Fruit fly (Drosophila melanogaster) whole organism, embryonic: ENCODE measurements around the gene Epp.

Source experiments
- Atf-2 ChIP-seq: fragments of 200-800 bp; sonication (Bioruptor generic); optimal IDR thresholded peaks from 2 replicates; lab custom pipeline; 2016; ENCODE audit warnings: missing biosample characterization, missing genetic modification characterization
- B-H2 ChIP-seq: fragments of 200-800 bp; sonication (Bioruptor generic); optimal IDR thresholded peaks from 2 replicates; lab custom pipeline; 2018; ENCODE audit warnings: missing biosample characterization, mild to moderate bottlenecking, missing genetic modification characterization
- Bgb ChIP-seq: fragments of 200-800 bp; sonication (Bioruptor generic); IDR thresholded peaks from 2 replicates; pipeline ENCODE4 v1.3.6; 2022; ENCODE audit warnings: missing biosample characterization, missing genetic modification characterization; ENCODE audit not compliant: partially characterized antibody
- CG10267 ChIP-seq: fragments of 200-800 bp; sonication (Bioruptor generic); optimal IDR thresholded peaks from 2 replicates; lab custom pipeline; 2018; ENCODE audit warnings: missing biosample characterization, mild to moderate bottlenecking, missing genetic modification characterization, moderate library complexity
- CG10321 ChIP-seq: fragments of 200-800 bp; sonication (Bioruptor generic); IDR thresholded peaks from 2 replicates; pipeline ENCODE4 v1.3.6; 2022; ENCODE audit warnings: missing biosample characterization, missing genetic modification characterization
- CG11093 ChIP-seq: fragments of 200-800 bp; sonication (Bioruptor generic); IDR thresholded peaks from 3 replicates; pipeline ENCODE4 v1.3.6; 2022; ENCODE audit warnings: missing biosample characterization, missing genetic modification characterization
- CG12299 ChIP-seq: fragments of 200-800 bp; sonication (Bioruptor generic); optimal IDR thresholded peaks from 2 replicates; lab custom pipeline; 2018; ENCODE audit warnings: missing biosample characterization, mild to moderate bottlenecking, missing genetic modification characterization
- CG12744 ChIP-seq: fragments of 200-800 bp; sonication (Bioruptor generic); optimal IDR thresholded peaks from 2 replicates; lab custom pipeline; 2016; ENCODE audit warnings: missing biosample characterization, missing genetic modification characterization
- CG13424 ChIP-seq: fragments of 200-800 bp; sonication (Bioruptor generic); optimal IDR thresholded peaks from 2 replicates; lab custom pipeline; 2019; ENCODE audit warnings: missing biosample characterization, mild to moderate bottlenecking, missing genetic modification characterization, moderate library complexity
- CG14710 ChIP-seq: fragments of 200-800 bp; sonication (Bioruptor generic); optimal IDR thresholded peaks from 3 replicates; lab custom pipeline; 2019; ENCODE audit warnings: missing biosample characterization, mild to moderate bottlenecking, missing genetic modification characterization, moderate library complexity
- CG15514 ChIP-seq: fragments of 200-800 bp; sonication (Bioruptor generic); optimal IDR thresholded peaks from 3 replicates; lab custom pipeline; 2017; ENCODE audit warnings: missing biosample characterization, missing genetic modification characterization, mild to moderate bottlenecking, moderate library complexity, missing genetic modification reagents
- CG15601 ChIP-seq: fragments of 200-800 bp; sonication (Bioruptor generic); optimal IDR thresholded peaks from 3 replicates; lab custom pipeline; 2019; ENCODE audit warnings: missing biosample characterization, mild to moderate bottlenecking, missing genetic modification characterization, moderate library complexity
- CG16815 ChIP-seq: fragments of 200-800 bp; sonication (Bioruptor generic); optimal IDR thresholded peaks from 3 replicates; lab custom pipeline; 2017; ENCODE audit warnings: missing biosample characterization, mild to moderate bottlenecking, missing genetic modification characterization
- CG17359 ChIP-seq: fragments of 200-800 bp; sonication (Bioruptor generic); optimal IDR thresholded peaks from 3 replicates; lab custom pipeline; 2018; ENCODE audit warnings: missing biosample characterization, mild to moderate bottlenecking, missing genetic modification characterization, moderate library complexity
- CG1792 ChIP-seq: fragments of 200-800 bp; sonication (Bioruptor generic); optimal IDR thresholded peaks from 2 replicates; lab custom pipeline; 2016; ENCODE audit warnings: missing biosample characterization, missing genetic modification characterization
- CG2120 ChIP-seq: fragments of 200-800 bp; sonication (Bioruptor generic); optimal IDR thresholded peaks from 3 replicates; lab custom pipeline; 2016; ENCODE audit warnings: missing biosample characterization, missing genetic modification characterization
- CG2889 ChIP-seq: fragments of 200-800 bp; sonication (Bioruptor generic); IDR thresholded peaks from 3 replicates; pipeline ENCODE4 v1.3.6; 2022; ENCODE audit warnings: missing biosample characterization, missing genetic modification characterization
- CG31224 ChIP-seq: fragments of 200-800 bp; sonication (Bioruptor generic); IDR thresholded peaks from 2 replicates; pipeline ENCODE4 v1.3.6; 2022; ENCODE audit warnings: missing biosample characterization, missing genetic modification characterization
- CG31388 ChIP-seq: fragments of 200-800 bp; sonication (Bioruptor generic); optimal IDR thresholded peaks from 2 replicates; lab custom pipeline; 2016; ENCODE audit warnings: missing biosample characterization, missing genetic modification characterization
- CG3726 ChIP-seq: fragments of 200-800 bp; sonication (Bioruptor generic); IDR thresholded peaks from 3 replicates; pipeline ENCODE4, ENCODE4 v1.3.6; 2022; ENCODE audit warnings: missing biosample characterization, missing genetic modification characterization
- Doc3 ChIP-seq: fragments of 200-800 bp; sonication (Bioruptor generic); IDR thresholded peaks from 3 replicates; pipeline ENCODE4 v1.3.6; 2022; ENCODE audit warnings: missing biosample characterization, missing genetic modification characterization; ENCODE audit not compliant: partially characterized antibody
- Dp ChIP-seq: fragments of 200-800 bp; sonication (Bioruptor generic); optimal IDR thresholded peaks from 2 replicates; lab custom pipeline; 2018; ENCODE audit warnings: missing biosample characterization, mild to moderate bottlenecking, missing genetic modification characterization, moderate library complexity
- Fer3 ChIP-seq: fragments of 200-800 bp; sonication (Bioruptor generic); optimal IDR thresholded peaks from 2 replicates; lab custom pipeline; 2018; ENCODE audit warnings: missing biosample characterization, mild to moderate bottlenecking, missing genetic modification characterization, moderate library complexity
- H15 ChIP-seq: fragments of 200-800 bp; sonication (Bioruptor generic); IDR thresholded peaks from 3 replicates; pipeline ENCODE4 v1.3.6; 2022; ENCODE audit warnings: missing biosample characterization, missing genetic modification characterization
- HLH54F ChIP-seq: fragments of 200-800 bp; sonication (Bioruptor generic); optimal IDR thresholded peaks from 3 replicates; lab custom pipeline; 2016; ENCODE audit warnings: missing biosample characterization, missing genetic modification characterization
- Hmr ChIP-seq: fragments of 200-800 bp; sonication (Bioruptor generic); optimal IDR thresholded peaks from 3 replicates; lab custom pipeline; 2017; ENCODE audit warnings: mild to moderate bottlenecking, missing biosample characterization, missing genetic modification reagents, missing genetic modification characterization
- Hmx ChIP-seq: fragments of 200-800 bp; sonication (Bioruptor generic); optimal IDR thresholded peaks from 2 replicates; lab custom pipeline; 2016; ENCODE audit warnings: missing biosample characterization, missing genetic modification characterization
- Lpt ChIP-seq: fragments of >200 bp; optimal IDR thresholded peaks from 2 replicates; lab custom pipeline; 2018; ENCODE audit warnings: missing biosample characterization, missing genetic modification characterization
- MBD-R2 ChIP-seq: fragments of 200-800 bp; sonication (Bioruptor generic); IDR thresholded peaks from 2 replicates; pipeline ENCODE4 v1.3.6; 2022; ENCODE audit warnings: missing biosample characterization, missing genetic modification characterization
- Max ChIP-seq: fragments of 200-800 bp; sonication (Bioruptor generic); optimal IDR thresholded peaks from 2 replicates; lab custom pipeline; 2016; ENCODE audit warnings: missing biosample characterization, mild to moderate bottlenecking, missing genetic modification characterization
- NFAT ChIP-seq: fragments of 200-800 bp; sonication (Bioruptor generic); IDR thresholded peaks from 2 replicates; pipeline ENCODE4 v1.3.6; 2022; ENCODE audit warnings: missing biosample characterization, missing genetic modification characterization
- Taf1 ChIP-seq: fragments of 200-800 bp; sonication (Bioruptor generic); IDR thresholded peaks from 2 replicates; pipeline ENCODE4 v1.3.6; 2022; ENCODE audit warnings: missing biosample characterization, missing genetic modification characterization
- YL-1 ChIP-seq: fragments of 200-800 bp; sonication (Bioruptor generic); optimal IDR thresholded peaks from 3 replicates; lab custom pipeline; 2017; ENCODE audit warnings: missing biosample characterization, mild to moderate bottlenecking, missing genetic modification characterization
- amos ChIP-seq: fragments of 200-800 bp; sonication (Bioruptor generic); IDR thresholded peaks from 2 replicates; pipeline ENCODE4 v1.3.6; 2022; ENCODE audit warnings: missing biosample characterization, missing genetic modification characterization; ENCODE audit not compliant: partially characterized antibody
- ato ChIP-seq: fragments of 200-800 bp; sonication (Bioruptor generic); IDR thresholded peaks from 2 replicates; pipeline ENCODE4 v1.3.6; 2022; ENCODE audit warnings: missing biosample characterization, missing genetic modification characterization; ENCODE audit not compliant: partially characterized antibody
- cas ChIP-seq: fragments of 200-800 bp; sonication (Bioruptor generic); IDR thresholded peaks from 2 replicates; pipeline ENCODE4 v1.3.6; 2022; ENCODE audit warnings: missing biosample characterization, missing genetic modification characterization
- chif ChIP-seq, 2 experiments: fragments of 200-800 bp; sonication (Bioruptor generic); optimal IDR thresholded peaks; 3 replicates each; lab custom pipeline; 2016; ENCODE audit warnings: missing biosample characterization in 2 of 2, missing genetic modification characterization in 2 of 2
- eyg ChIP-seq: fragments of 200-800 bp; sonication (Bioruptor generic); optimal IDR thresholded peaks from 3 replicates; lab custom pipeline; 2016; ENCODE audit warnings: missing biosample characterization, missing genetic modification characterization
- gro ChIP-seq: fragments of 200-800 bp; sonication (Bioruptor generic); optimal IDR thresholded peaks from 2 replicates; lab custom pipeline; 2016; ENCODE audit warnings: missing biosample characterization, missing genetic modification characterization
- hb ChIP-seq: fragments of 200-800 bp; sonication (Bioruptor generic); IDR thresholded peaks from 3 replicates; pipeline ENCODE4 v1.3.6; 2022; ENCODE audit warnings: missing biosample characterization, missing genetic modification characterization; ENCODE audit not compliant: partially characterized antibody
- ind ChIP-seq: fragments of 200-800 bp; sonication (Bioruptor generic); optimal IDR thresholded peaks from 3 replicates; lab custom pipeline; 2016; ENCODE audit warnings: missing biosample characterization, missing genetic modification characterization
- klu ChIP-seq: fragments of 200-800 bp; sonication (Bioruptor generic); IDR thresholded peaks from 2 replicates; pipeline ENCODE4 v1.3.6; 2022; ENCODE audit warnings: missing biosample characterization, missing genetic modification characterization
- lab ChIP-seq: fragments of 200-800 bp; sonication (Bioruptor generic); optimal IDR thresholded peaks from 3 replicates; lab custom pipeline; 2017; ENCODE audit warnings: missing biosample characterization, missing genetic modification characterization, mild to moderate bottlenecking, moderate library complexity, missing genetic modification reagents
- mam ChIP-seq: fragments of 200-800 bp; sonication (Bioruptor generic); optimal IDR thresholded peaks from 3 replicates; lab custom pipeline; 2016; ENCODE audit warnings: missing biosample characterization, missing genetic modification characterization
- mld ChIP-seq: fragments of 200-800 bp; sonication (Bioruptor generic); IDR thresholded peaks from 3 replicates; pipeline ENCODE4 v1.3.6; 2022; ENCODE audit warnings: missing biosample characterization, missing genetic modification characterization; ENCODE audit not compliant: partially characterized antibody
- pita ChIP-seq: fragments of 200-800 bp; sonication (Bioruptor generic); optimal IDR thresholded peaks from 2 replicates; lab custom pipeline; 2017; ENCODE audit warnings: missing biosample characterization, mild to moderate bottlenecking, missing genetic modification characterization
- psq ChIP-seq: fragments of 200-800 bp; sonication (Bioruptor generic); optimal IDR thresholded peaks from 2 replicates; lab custom pipeline; 2017; ENCODE audit warnings: missing biosample characterization, missing genetic modification characterization
- shn ChIP-seq: fragments of 200-800 bp; sonication (Bioruptor generic); optimal IDR thresholded peaks from 3 replicates; lab custom pipeline; 2016; ENCODE audit warnings: missing biosample characterization, missing genetic modification characterization
- sqz ChIP-seq: fragments of 200-800 bp; sonication (Bioruptor generic); optimal IDR thresholded peaks from 3 replicates; lab custom pipeline; 2018; ENCODE audit warnings: missing biosample characterization, mild to moderate bottlenecking, missing genetic modification characterization
- ssp ChIP-seq: fragments of 200-800 bp; sonication (Bioruptor generic); IDR thresholded peaks from 2 replicates; pipeline ENCODE4 v1.3.6; 2022; ENCODE audit warnings: missing biosample characterization, missing genetic modification characterization
- tup ChIP-seq: fragments of 200-800 bp; sonication (Bioruptor generic); optimal IDR thresholded peaks from 2 replicates; lab custom pipeline; 2016; ENCODE audit warnings: missing biosample characterization, mild to moderate bottlenecking, missing genetic modification characterization, moderate library complexity

Epp gene

DNA sequence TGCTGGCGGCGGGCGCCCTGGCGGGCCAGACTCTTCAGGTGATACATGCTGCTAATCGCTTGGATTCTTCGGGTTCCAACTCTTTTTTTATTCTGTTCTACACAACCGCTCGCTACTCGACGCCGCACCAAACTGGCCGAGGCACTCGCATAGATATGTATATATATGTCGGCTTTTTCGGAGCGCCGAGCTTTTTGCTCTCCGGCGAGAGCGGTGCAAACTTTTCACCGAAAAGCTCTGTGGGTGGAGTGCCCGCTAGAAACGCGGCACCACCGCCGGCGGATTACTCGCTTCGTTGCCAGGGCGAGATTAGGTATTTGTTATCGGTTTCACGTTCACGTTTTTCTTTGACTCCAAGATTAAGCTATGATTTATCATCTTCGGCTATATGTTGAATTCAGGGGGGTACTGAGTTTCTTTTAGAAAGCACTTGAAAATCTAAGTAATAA lies 49.7 kb downstream of the Epp start, which contains the start of gene Gdh (continued):
- TF ChIP-seq CG16815 (no peak), lab (GFP tag; lab: Kevin White, UChicago) (peak; percentile 72), CG12299 (tag; lab: Kevin White, UChicago) (no peak), MBD-R2 (GFP tag; lab: Robert Waterston, UW) (peak; percentile 14; the same call in 1 of the 2 replicates), CG11093 (GFP tag; lab: Robert Waterston, UW) (no peak), Atf-2 (GFP tag; lab: Kevin White, UChicago) (no peak), cas (GFP tag; lab: Robert Waterston, UW) (no peak), CG15601 (tag; lab: Kevin White, UChicago) (no peak), B-H2 (peak; percentile 59), CG31388 (GFP tag; lab: Kevin White, UChicago) (no peak), Dp (GFP tag; lab: Kevin White, UChicago) (no peak), CG3726 (GFP tag; lab: Robert Waterston, UW) (no peak), hb (no peak), Fer3 (tag; lab: Kevin White, UChicago) (no peak), klu (GFP tag; lab: Robert Waterston, UW) (no peak), Hmx (GFP tag; lab: Kevin White, UChicago) (no peak), shn (GFP tag; lab: Kevin White, UChicago) (no peak), sqz (peak; percentile 36), chif (GFP tag; optimal IDR thresholded peaks at IDR 0.05; lab: Kevin White, UChicago) (no peak), ato (GFP tag; lab: Robert Waterston, UW) (0 out of 2 replicates have a peak, but pooled peaks have one; percentile 7), CG10267 (no peak), psq (GFP tag; lab: Kevin White, UChicago) (no peak), YL-1 (GFP tag; lab: Kevin White, UChicago) (peak; percentile 30), CG10321 (GFP tag; lab: Robert Waterston, UW) (no peak), Lpt (GFP tag; lab: Kevin White, UChicago) (no peak), CG15514 (peak; percentile 49), Bgb (GFP tag; lab: Robert Waterston, UW) (peak; percentile 68; the same call in 1 of the 2 replicates), eyg (GFP tag; lab: Kevin White, UChicago) (no peak), tup (no peak), mam (GFP tag; lab: Kevin White, UChicago) (peak; percentile 11), HLH54F (GFP tag; lab: Kevin White, UChicago) (no peak), Max (GFP tag; lab: Kevin White, UChicago) (peak; percentile 15), amos (GFP tag; lab: Robert Waterston, UW) (peak; percentile 60; the same call in 1 of the 2 replicates), Hmr (GFP tag; lab: Kevin White, UChicago) (peak; percentile 9), ssp (no peak), CG31224 (GFP tag; lab: Robert Waterston, UW) (no peak), pita (GFP tag; lab: Kevin White, UChicago) (no peak), CG2120 (GFP tag; lab: Kevin White, UChicago) (peak; percentile 9), ind (GFP tag; lab: Kevin White, UChicago) (no peak), CG1792 (no peak), mld (GFP tag; lab: Robert Waterston, UW) (no peak), CG2889 (GFP tag; lab: Robert Waterston, UW) (no peak), CG13424 (tag; lab: Kevin White, UChicago) (peak; percentile 5), CG12744 (GFP tag; lab: Kevin White, UChicago) (no peak), CG14710 (tag; lab: Kevin White, UChicago) (no peak), Doc3 (GFP tag; lab: Robert Waterston, UW) (no peak), H15 (GFP tag; lab: Robert Waterston, UW) (no peak), Taf1 (GFP tag; lab: Robert Waterston, UW) (no peak), gro (GFP tag; lab: Kevin White, UChicago) (peak; percentile 35), CG17359 (peak; percentile 22), NFAT (peak; percentile 59)
